Worm (Caenorhabditis elegans): ENCODE results near the gene eif-3.F.

eif-3.F gene

ce11 chrII:9331343-9331742 lies at the start of gene eif-3.F:
Gene eif-3.F, plus strand, starts transcription at chrII:9331643.
- TF ChIP-seq hmbx-1 (tag; optimal IDR thresholded peaks at IDR 0.05) (no peak), aly-1 (tag; optimal IDR thresholded peaks at IDR 0.05) (no peak), pes-1 (GFP tag; IDR thresholded peaks at IDR 0.05) (no peak), tbx-11 (GFP tag; IDR thresholded peaks at IDR 0.05) (no peak), flt-1 (GFP tag; IDR thresholded peaks at IDR 0.05) (no peak), ets-7 (tag; optimal IDR thresholded peaks at IDR 0.05) (no peak), hmg-4 (GFP tag; optimal IDR thresholded peaks at IDR 0.05) (no peak), ceh-36 (tag; optimal IDR thresholded peaks at IDR 0.05) (no peak), ceh-13 (GFP tag; optimal IDR thresholded peaks at IDR 0.05) (no peak), tra-4 (tag; optimal IDR thresholded peaks at IDR 0.05) (no peak), scrt-1 (GFP tag; IDR thresholded peaks at IDR 0.05) (no peak), F13C5.2 (tag; optimal IDR thresholded peaks at IDR 0.05) (no peak), hnd-1 (tag; optimal IDR thresholded peaks at IDR 0.05) (no peak), sea-1 (GFP tag; conservative IDR thresholded peaks at IDR 0.05) (no peak), tbx-37 (GFP tag; conservative IDR thresholded peaks at IDR 0.05) (no peak), B0310.2 (tag; optimal IDR thresholded peaks at IDR 0.05) (no peak), ama-1 (optimal IDR thresholded peaks at IDR 0.05) (no peak)

ce11 chrII:9282065-9282464 lies 49.4 kb upstream of the eif-3.F start:
- TF ChIP-seq sea-1 (GFP tag; conservative IDR thresholded peaks at IDR 0.05) (no peak), aly-1 (tag; optimal IDR thresholded peaks at IDR 0.05) (no peak), ets-7 (tag; optimal IDR thresholded peaks at IDR 0.05) (no peak), ceh-36 (tag; optimal IDR thresholded peaks at IDR 0.05) (no peak), hmbx-1 (tag; optimal IDR thresholded peaks at IDR 0.05) (no peak), F13C5.2 (tag; optimal IDR thresholded peaks at IDR 0.05) (no peak), hmg-4 (GFP tag; optimal IDR thresholded peaks at IDR 0.05) (no peak), scrt-1 (GFP tag; IDR thresholded peaks at IDR 0.05) (no peak), tra-4 (tag; optimal IDR thresholded peaks at IDR 0.05) (no peak), pes-1 (GFP tag; IDR thresholded peaks at IDR 0.05) (no peak), tbx-37 (GFP tag; conservative IDR thresholded peaks at IDR 0.05) (no peak), ama-1 (optimal IDR thresholded peaks at IDR 0.05) (no peak), tbx-11 (GFP tag; IDR thresholded peaks at IDR 0.05) (no peak), hnd-1 (tag; optimal IDR thresholded peaks at IDR 0.05) (no peak)

ce11 chrII:9282787-9283186 lies 48.7 kb upstream of the eif-3.F start:
- TF ChIP-seq ceh-13 (GFP tag; optimal IDR thresholded peaks at IDR 0.05) (no peak), tbx-37 (GFP tag; conservative IDR thresholded peaks at IDR 0.05) (no peak), hnd-1 (tag; optimal IDR thresholded peaks at IDR 0.05) (no peak), B0310.2 (tag; optimal IDR thresholded peaks at IDR 0.05) (no peak), hmg-4 (GFP tag; optimal IDR thresholded peaks at IDR 0.05) (peak; percentile 90), ceh-36 (tag; optimal IDR thresholded peaks at IDR 0.05) (no peak), aly-1 (tag; optimal IDR thresholded peaks at IDR 0.05) (no peak), hmbx-1 (tag; optimal IDR thresholded peaks at IDR 0.05) (no peak), sea-1 (GFP tag; conservative IDR thresholded peaks at IDR 0.05) (0 out of 2 replicates have a peak, but pooled peaks have one; percentile 38), tra-4 (tag; optimal IDR thresholded peaks at IDR 0.05) (no peak), F13C5.2 (tag; optimal IDR thresholded peaks at IDR 0.05) (peak; percentile 72)

- TF ChIP-seq flt-1 (GFP tag; IDR thresholded peaks at IDR 0.05) (no peak), scrt-1 (GFP tag; IDR thresholded peaks at IDR 0.05) (no peak), tra-4 (tag; optimal IDR thresholded peaks at IDR 0.05) (no peak), ets-7 (tag; optimal IDR thresholded peaks at IDR 0.05) (no peak), tbx-11 (GFP tag; IDR thresholded peaks at IDR 0.05) (0 out of 2 replicates have a peak, but pooled peaks have one; percentile 11), ceh-36 (tag; optimal IDR thresholded peaks at IDR 0.05) (no peak)
Observed at ce11 chrII:9283668-9284357, 47.6 kb upstream of the eif-3.F start.

- no peak for TF ChIP-seq hmbx-1 (tag; optimal IDR thresholded peaks at IDR 0.05)
- TF ChIP-seq hnd-1 (tag; optimal IDR thresholded peaks at IDR 0.05): no peak
- 0 out of 2 replicates have a peak, but pooled peaks have one; percentile 10 for TF ChIP-seq tbx-37 (GFP tag; conservative IDR thresholded peaks at IDR 0.05)
- no peak for TF ChIP-seq scrt-1 (GFP tag; IDR thresholded peaks at IDR 0.05)
- TF ChIP-seq tbx-11 (GFP tag; IDR thresholded peaks at IDR 0.05): no peak
- no peak for TF ChIP-seq ama-1 (optimal IDR thresholded peaks at IDR 0.05)
- TF ChIP-seq ceh-13 (GFP tag; optimal IDR thresholded peaks at IDR 0.05): no peak
- TF ChIP-seq hmg-4 (GFP tag; optimal IDR thresholded peaks at IDR 0.05): no peak
- TF ChIP-seq flt-1 (GFP tag; IDR thresholded peaks at IDR 0.05): no peak
- TF ChIP-seq B0310.2 (tag; optimal IDR thresholded peaks at IDR 0.05): no peak
- 0 out of 2 replicates have a peak, but pooled peaks have one; percentile 6 for TF ChIP-seq sea-1 (GFP tag; conservative IDR thresholded peaks at IDR 0.05)
- no peak for TF ChIP-seq aly-1 (tag; optimal IDR thresholded peaks at IDR 0.05)
- TF ChIP-seq F13C5.2 (tag; optimal IDR thresholded peaks at IDR 0.05): no peak
- no peak for TF ChIP-seq pes-1 (GFP tag; IDR thresholded peaks at IDR 0.05)
- TF ChIP-seq ceh-36 (tag; optimal IDR thresholded peaks at IDR 0.05): no peak
- no peak for TF ChIP-seq ets-7 (tag; optimal IDR thresholded peaks at IDR 0.05)
- no peak for TF ChIP-seq tra-4 (tag; optimal IDR thresholded peaks at IDR 0.05)
Observed at ce11 chrII:9284358-9285170, 46.9 kb upstream of the eif-3.F start.

ce11 chrII:9285171-9286025 lies 46.0 kb upstream of the eif-3.F start, which contains the start of gene mtrr-1:
Gene mtrr-1, plus strand, starts transcription at chrII:9285975.
- TF ChIP-seq hmg-4 (GFP tag; optimal IDR thresholded peaks at IDR 0.05): no peak
- no peak for TF ChIP-seq ceh-36 (tag; optimal IDR thresholded peaks at IDR 0.05)
- TF ChIP-seq hnd-1 (tag; optimal IDR thresholded peaks at IDR 0.05): no peak
- no peak for TF ChIP-seq ets-7 (tag; optimal IDR thresholded peaks at IDR 0.05)
- TF ChIP-seq aly-1 (tag; optimal IDR thresholded peaks at IDR 0.05): no peak
- no peak for TF ChIP-seq B0310.2 (tag; optimal IDR thresholded peaks at IDR 0.05)
- TF ChIP-seq sea-1 (GFP tag; conservative IDR thresholded peaks at IDR 0.05): no peak
